Worm (Caenorhabditis elegans) whole organism, late embryonic: ENCODE data around the gene F48F7.5.

Experiments used
- C38D4.7 ChIP-seq: fragments of 200-800 bp; sonication (Bioruptor generic); optimal IDR thresholded peaks from 2 replicates; lab custom pipeline; 2018; ENCODE audit warnings: mild to moderate bottlenecking, missing genetic modification characterization, moderate library complexity, missing compliant biosample characterization
- K02D7.2 ChIP-seq: sonication (generic microtip); optimal IDR thresholded peaks from 2 replicates; lab custom pipeline; 2017; ENCODE audit warnings: mild to moderate bottlenecking, missing genetic modification characterization, missing compliant biosample characterization
- K09A11.1 ChIP-seq: sonication (generic microtip); optimal IDR thresholded peaks from 2 replicates; lab custom pipeline; 2017; ENCODE audit warnings: antibody characterized with exemption, mild to moderate bottlenecking, missing genetic modification characterization, missing compliant biosample characterization; ENCODE audit not compliant: insufficient read depth
- T23F11.4 ChIP-seq: fragments of 200-800 bp; sonication (Bioruptor generic); optimal IDR thresholded peaks from 2 replicates; lab custom pipeline; 2018; ENCODE audit warnings: mild to moderate bottlenecking, missing genetic modification characterization, missing compliant biosample characterization
- Y22D7AL.16 ChIP-seq: sonication (generic microtip); optimal IDR thresholded peaks from 2 replicates; lab custom pipeline; 2016; ENCODE audit warnings: missing genetic modification characterization, missing compliant biosample characterization
- ahr-1 ChIP-seq: sonication (generic microtip); optimal IDR thresholded peaks from 2 replicates; lab custom pipeline; 2016; ENCODE audit warnings: missing genetic modification characterization, missing compliant biosample characterization
- ama-1 ChIP-seq: fragments of 150-350 bp; optimal IDR thresholded peaks from 2 replicates; lab custom pipeline; 2014
- ceh-14 ChIP-seq: sonication (generic microtip); optimal IDR thresholded peaks from 2 replicates; lab custom pipeline; 2016; ENCODE audit warnings: missing genotype, missing genetic modification characterization, missing compliant biosample characterization
- ceh-18 ChIP-seq: sonication (generic microtip); optimal IDR thresholded peaks from 2 replicates; lab custom pipeline; 2016; ENCODE audit warnings: missing genetic modification characterization, missing compliant biosample characterization
- ceh-19 ChIP-seq: fragments of 200-800 bp; sonication (Bioruptor generic); optimal IDR thresholded peaks from 2 replicates; lab custom pipeline; 2018; ENCODE audit warnings: mild to moderate bottlenecking, missing genetic modification characterization, missing compliant biosample characterization
- ceh-2 ChIP-seq: sonication (generic microtip); optimal IDR thresholded peaks from 2 replicates; lab custom pipeline; 2016; ENCODE audit warnings: missing genotype, missing genetic modification characterization, missing compliant biosample characterization
- ceh-22 ChIP-seq: sonication (generic microtip); optimal IDR thresholded peaks from 2 replicates; lab custom pipeline; 2017; ENCODE audit warnings: missing biosample characterization, missing genetic modification characterization
- ceh-24 ChIP-seq: sonication (generic microtip); optimal IDR thresholded peaks from 2 replicates; lab custom pipeline; 2016; ENCODE audit warnings: mild to moderate bottlenecking, missing genetic modification characterization, missing compliant biosample characterization
- ceh-30 ChIP-seq: fragments of 150-350 bp; optimal IDR thresholded peaks from 2 replicates; lab custom pipeline; 2014; ENCODE audit warnings: missing biosample characterization, missing genetic modification characterization
- ceh-31 ChIP-seq: sonication (generic microtip); optimal IDR thresholded peaks from 2 replicates; lab custom pipeline; 2016; ENCODE audit warnings: missing genetic modification characterization, missing compliant biosample characterization
- ceh-34 ChIP-seq: sonication (generic microtip); optimal IDR thresholded peaks from 2 replicates; lab custom pipeline; 2016; ENCODE audit warnings: mild to moderate bottlenecking, missing genetic modification characterization, missing compliant biosample characterization
- ceh-6 ChIP-seq: fragments of 200-800 bp; sonication (Bioruptor generic); optimal IDR thresholded peaks from 2 replicates; lab custom pipeline; 2018; ENCODE audit warnings: mild to moderate bottlenecking, missing genetic modification characterization, missing compliant biosample characterization
- ceh-9 ChIP-seq: sonication (generic microtip); optimal IDR thresholded peaks from 2 replicates; lab custom pipeline; 2016; ENCODE audit warnings: mild to moderate bottlenecking, missing genetic modification characterization, inconsistent platforms, missing compliant biosample characterization
- dmd-4 ChIP-seq: sonication (generic microtip); optimal IDR thresholded peaks from 2 replicates; lab custom pipeline; 2016; ENCODE audit warnings: borderline replicate concordance, missing genetic modification characterization, missing compliant biosample characterization
- dve-1 ChIP-seq: sonication (generic microtip); optimal IDR thresholded peaks from 2 replicates; lab custom pipeline; 2017; ENCODE audit warnings: antibody characterized with exemption, mild to moderate bottlenecking, missing genetic modification characterization, missing compliant biosample characterization
- elt-2 ChIP-seq: sonication (generic microtip); optimal IDR thresholded peaks from 2 replicates; lab custom pipeline; 2016; ENCODE audit warnings: missing genetic modification reagents, missing genetic modification characterization, missing compliant biosample characterization
- ets-4 ChIP-seq: sonication (generic microtip); optimal IDR thresholded peaks from 2 replicates; lab custom pipeline; 2016; ENCODE audit warnings: missing genetic modification characterization, missing compliant biosample characterization
- eyg-1 ChIP-seq: sonication (generic microtip); optimal IDR thresholded peaks from 2 replicates; lab custom pipeline; 2016; ENCODE audit warnings: missing genotype, missing genetic modification characterization, missing compliant biosample characterization
- fax-1 ChIP-seq: sonication (generic microtip); optimal IDR thresholded peaks from 2 replicates; lab custom pipeline; 2016; ENCODE audit warnings: missing genotype, missing genetic modification characterization, missing compliant biosample characterization
- fkh-10 ChIP-seq: fragments of 150-350 bp; optimal IDR thresholded peaks from 2 replicates; lab custom pipeline; 2014; ENCODE audit warnings: missing biosample characterization, missing genetic modification reagents, missing genetic modification characterization
- fkh-6 ChIP-seq: sonication (generic microtip); optimal IDR thresholded peaks from 2 replicates; lab custom pipeline; 2016; ENCODE audit warnings: missing genetic modification characterization, missing compliant biosample characterization
- hlh-13 ChIP-seq: fragments of 200-800 bp; sonication (Bioruptor generic); optimal IDR thresholded peaks from 2 replicates; lab custom pipeline; 2018; ENCODE audit warnings: mild to moderate bottlenecking, missing genetic modification characterization, missing compliant biosample characterization
- hlh-6 ChIP-seq: sonication (generic microtip); optimal IDR thresholded peaks from 2 replicates; lab custom pipeline; 2016; ENCODE audit warnings: missing genotype, missing genetic modification characterization, missing compliant biosample characterization
- lim-6 ChIP-seq: sonication (generic microtip); optimal IDR thresholded peaks from 2 replicates; lab custom pipeline; 2016; ENCODE audit warnings: missing genetic modification characterization, missing compliant biosample characterization
- madf-2 ChIP-seq: sonication (generic microtip); optimal IDR thresholded peaks from 2 replicates; lab custom pipeline; 2017; ENCODE audit warnings: missing genetic modification characterization, missing compliant biosample characterization
- nfya-1 ChIP-seq: sonication (generic microtip); optimal IDR thresholded peaks from 2 replicates; lab custom pipeline; 2017; ENCODE audit warnings: missing genetic modification characterization, mild to moderate bottlenecking, missing compliant biosample characterization, antibody characterized with exemption, moderate library complexity
- nhr-11 ChIP-seq: fragments of 150-350 bp; optimal IDR thresholded peaks from 2 replicates; lab custom pipeline; 2014; ENCODE audit warnings: missing biosample characterization, missing genetic modification characterization
- npax-4 ChIP-seq: sonication (generic microtip); optimal IDR thresholded peaks from 2 replicates; lab custom pipeline; 2016; ENCODE audit warnings: missing genetic modification characterization, missing compliant biosample characterization
- odd-2 ChIP-seq: sonication (generic microtip); optimal IDR thresholded peaks from 2 replicates; lab custom pipeline; 2017; ENCODE audit warnings: antibody characterized with exemption, mild to moderate bottlenecking, missing genetic modification characterization, missing compliant biosample characterization
- pat-9 ChIP-seq: fragments of 200-800 bp; sonication (Bioruptor generic); optimal IDR thresholded peaks from 2 replicates; lab custom pipeline; 2018; ENCODE audit warnings: mild to moderate bottlenecking, missing genetic modification characterization, moderate library complexity, missing compliant biosample characterization
- pax-1 ChIP-seq: fragments of 150-350 bp; optimal IDR thresholded peaks from 2 replicates; lab custom pipeline; 2014; ENCODE audit warnings: missing biosample characterization, missing genetic modification characterization
- pha-2 ChIP-seq: sonication (generic microtip); optimal IDR thresholded peaks from 2 replicates; lab custom pipeline; 2017; ENCODE audit warnings: mild to moderate bottlenecking, missing genetic modification characterization, missing compliant biosample characterization
- pqm-1 ChIP-seq: sonication (generic microtip); optimal IDR thresholded peaks from 2 replicates; lab custom pipeline; 2016; ENCODE audit warnings: missing genetic modification characterization, missing compliant biosample characterization
- sdc-2 ChIP-seq: sonication (generic microtip); optimal IDR thresholded peaks from 2 replicates; lab custom pipeline; 2016; ENCODE audit warnings: missing genotype, missing genetic modification characterization, missing compliant biosample characterization
- sox-4 ChIP-seq: sonication (generic microtip); optimal IDR thresholded peaks from 2 replicates; lab custom pipeline; 2017; ENCODE audit warnings: mild to moderate bottlenecking, missing genetic modification characterization, inconsistent platforms, missing compliant biosample characterization
- unc-3 ChIP-seq, 2 experiments: fragments of 200-800 bp in 1 of 2; sonication (Bioruptor generic) in 1 of 2; sonication (generic microtip) in 1 of 2; conservative IDR thresholded peaks in 1 of 2; optimal IDR thresholded peaks in 1 of 2; 2 replicates each; pipeline versions ENCODE4 v1.3.6 to Lab custom; 2016 to 2022; ENCODE audit warnings: missing compliant biosample characterization in 2 of 2, missing genetic modification characterization in 2 of 2, missing genetic modification reagents in 1 of 2
- unc-42 ChIP-seq: sonication (generic microtip); optimal IDR thresholded peaks from 2 replicates; lab custom pipeline; 2016; ENCODE audit warnings: missing genotype, missing genetic modification characterization, missing compliant biosample characterization
- unc-55 ChIP-seq: sonication (generic microtip); optimal IDR thresholded peaks from 2 replicates; lab custom pipeline; 2017; ENCODE audit warnings: missing biosample characterization, missing genetic modification reagents, missing genetic modification characterization
- unc-86 ChIP-seq: sonication (generic microtip); optimal IDR thresholded peaks from 2 replicates; lab custom pipeline; 2016; ENCODE audit warnings: missing genetic modification characterization, missing compliant biosample characterization

The F48F7.5 gene

DNA sequence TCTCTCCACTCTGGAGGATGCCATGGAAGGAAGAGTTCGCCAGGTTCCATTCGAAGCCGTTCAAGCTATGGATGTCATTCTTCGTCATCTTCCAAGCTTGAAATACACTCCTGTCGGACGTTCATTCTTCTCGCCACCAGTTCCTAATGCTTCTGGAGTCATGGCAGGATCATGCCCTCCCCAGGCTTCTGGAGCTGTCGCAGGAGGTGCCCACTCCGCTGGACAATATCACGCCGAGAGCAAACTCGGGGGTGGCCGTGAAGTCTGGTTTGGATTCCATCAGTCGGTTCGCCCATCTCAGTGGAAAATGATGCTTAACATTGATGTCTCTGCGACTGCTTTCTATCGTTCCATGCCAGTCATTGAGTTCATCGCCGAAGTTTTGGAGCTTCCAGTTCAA, 23.1 kb upstream of the F48F7.5 start:
- TF ChIP-seq ceh-24 (tag; lab: Kevin White, UChicago) (no peak), nhr-11 (no peak), elt-2 (no peak), lim-6 (tag; lab: Kevin White, UChicago) (no peak), dmd-4 (no peak), unc-3 (GFP tag; conservative IDR thresholded peaks at IDR 0.05; lab: Robert Waterston, UW) (no peak), unc-3 (tag; optimal IDR thresholded peaks at IDR 0.05; lab: Kevin White, UChicago) (no peak), ahr-1 (tag; lab: Kevin White, UChicago) (no peak), ama-1 (no peak), fkh-6 (no peak), sdc-2 (tag; lab: Kevin White, UChicago) (no peak), unc-86 (tag; lab: Kevin White, UChicago) (no peak)
- TF ChIP-seq, all 69 proteins: peak for 0

DNA sequence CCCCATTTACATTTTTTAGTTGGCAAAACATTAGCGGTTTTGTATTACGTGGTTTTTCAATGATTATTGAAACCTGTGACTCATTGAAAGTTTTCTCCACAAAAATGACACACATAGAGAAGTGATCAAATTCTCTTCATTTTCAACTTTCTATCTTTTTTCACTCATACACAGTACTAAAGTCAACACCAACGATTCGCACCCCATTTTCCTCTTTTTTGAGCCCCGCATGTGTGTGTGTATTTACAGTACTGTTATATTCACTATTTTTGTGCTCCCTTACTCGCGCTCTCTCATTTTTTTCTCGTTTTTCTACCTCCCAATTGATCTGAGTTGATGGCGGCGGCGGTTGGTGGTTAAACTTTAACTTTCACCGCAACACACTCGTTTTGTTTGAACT, 17.0 kb upstream of the F48F7.5 start:
- no peak for TF ChIP-seq pqm-1 (tag; lab: Kevin White, UChicago)
- no peak for TF ChIP-seq unc-3 (GFP tag; conservative IDR thresholded peaks at IDR 0.05; lab: Robert Waterston, UW)
- no peak for TF ChIP-seq unc-3 (tag; optimal IDR thresholded peaks at IDR 0.05; lab: Kevin White, UChicago)
- TF ChIP-seq odd-2 (tag; lab: Kevin White, UChicago), result no peak
- no peak for TF ChIP-seq hlh-6 (tag; lab: Kevin White, UChicago)
- no peak for TF ChIP-seq fax-1 (tag; lab: Kevin White, UChicago)
- TF ChIP-seq T23F11.4, result no peak
- TF ChIP-seq ceh-22 (tag; lab: Kevin White, UChicago), result no peak
- TF ChIP-seq hlh-13 (GFP tag; lab: Kevin White, UChicago), result no peak
- TF ChIP-seq sox-4 (tag; lab: Kevin White, UChicago), result no peak
- no peak for TF ChIP-seq ceh-30 (tag; lab: Kevin White, UChicago)
- TF ChIP-seq K09A11.1 (tag; lab: Kevin White, UChicago), result no peak
- no peak for TF ChIP-seq ceh-31
- TF ChIP-seq unc-55 (GFP tag; lab: Kevin White, UChicago), result no peak
- TF ChIP-seq sdc-2 (tag; lab: Kevin White, UChicago), result no peak
- no peak for TF ChIP-seq lim-6 (tag; lab: Kevin White, UChicago)
- no peak for TF ChIP-seq pax-1 (tag; lab: Kevin White, UChicago)

DNA sequence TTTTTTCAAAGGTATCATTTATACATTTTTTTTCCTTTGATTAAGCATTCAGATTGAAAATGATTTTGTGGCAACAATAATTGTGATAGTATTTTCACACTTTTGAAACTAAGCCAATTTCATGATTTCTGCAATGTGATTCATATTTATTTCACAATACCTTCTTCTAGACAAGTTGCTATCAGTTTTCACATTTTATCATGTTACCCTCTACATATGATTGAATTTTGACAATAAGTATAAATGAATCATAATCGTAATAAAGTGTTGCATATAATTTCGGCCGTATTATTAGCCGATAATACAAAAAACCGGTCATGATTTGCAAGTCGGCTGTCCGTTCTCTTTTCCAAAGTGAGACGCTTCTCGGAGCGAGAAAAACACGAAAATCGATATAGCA, 16.1 kb upstream of the F48F7.5 start:
- TF ChIP-seq ets-4 (tag; lab: Kevin White, UChicago) (no peak), unc-42 (tag; lab: Kevin White, UChicago) (no peak), ahr-1 (tag; lab: Kevin White, UChicago) (no peak), Y22D7AL.16 (tag; lab: Kevin White, UChicago) (no peak), ceh-34 (tag; lab: Kevin White, UChicago) (no peak), ceh-6 (GFP tag; lab: Kevin White, UChicago) (no peak), npax-4 (no peak), nfya-1 (tag; lab: Kevin White, UChicago) (no peak), unc-55 (GFP tag; lab: Kevin White, UChicago) (no peak), ceh-18 (tag; lab: Kevin White, UChicago) (no peak), pha-2 (tag; lab: Kevin White, UChicago) (no peak), lim-6 (tag; lab: Kevin White, UChicago) (no peak), ceh-14 (no peak), hlh-13 (GFP tag; lab: Kevin White, UChicago) (no peak), nhr-11 (no peak)

DNA sequence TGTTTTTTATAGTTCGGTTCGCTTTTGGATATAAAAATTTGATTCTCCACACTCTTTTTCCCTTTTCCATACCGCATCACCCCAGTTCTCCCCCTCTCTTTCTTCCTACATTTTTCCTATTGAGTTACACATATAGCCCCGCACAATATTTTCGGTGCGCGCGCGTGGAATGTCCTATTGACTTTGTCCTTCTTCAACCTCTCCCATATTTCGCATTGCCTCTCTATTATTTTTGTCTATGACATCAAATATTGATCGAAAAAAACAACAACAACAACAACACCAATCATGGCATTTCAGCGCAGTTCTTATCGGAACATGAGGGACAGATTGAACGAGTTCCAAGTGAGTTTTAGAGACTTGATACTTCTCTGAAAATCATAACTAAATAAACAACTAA, 15.6 kb upstream of the F48F7.5 start, which contains the start of gene syx-2:
Gene syx-2 (plus strand): TSS at position 301 of the 400 bp plus-strand sequence.
- TF ChIP-seq ceh-18 (tag; lab: Kevin White, UChicago), result no peak
- no peak for TF ChIP-seq pat-9 (tag; lab: Kevin White, UChicago)
- TF ChIP-seq ceh-19 (GFP tag; lab: Kevin White, UChicago), result no peak
- TF ChIP-seq eyg-1 (tag; lab: Kevin White, UChicago), result no peak
- no peak for TF ChIP-seq ceh-31
- no peak for TF ChIP-seq lim-6 (tag; lab: Kevin White, UChicago)
- TF ChIP-seq ceh-2, result no peak
- no peak for TF ChIP-seq ceh-9 (tag; lab: Kevin White, UChicago)
- TF ChIP-seq madf-2, result no peak
- no peak for TF ChIP-seq sox-4 (tag; lab: Kevin White, UChicago)
- no peak for TF ChIP-seq dve-1 (tag; lab: Kevin White, UChicago)
- TF ChIP-seq unc-3 (GFP tag; conservative IDR thresholded peaks at IDR 0.05; lab: Robert Waterston, UW), result no peak
- no peak for TF ChIP-seq unc-3 (tag; optimal IDR thresholded peaks at IDR 0.05; lab: Kevin White, UChicago)
- no peak for TF ChIP-seq K02D7.2 (tag; lab: Kevin White, UChicago)
- no peak for TF ChIP-seq fkh-10 (GFP tag; lab: Kevin White, UChicago)
- TF ChIP-seq C38D4.7 (GFP tag; lab: Kevin White, UChicago), result no peak
